Worm (Caenorhabditis elegans): ENCODE measurements around the gene cdkr-3.

DNA sequence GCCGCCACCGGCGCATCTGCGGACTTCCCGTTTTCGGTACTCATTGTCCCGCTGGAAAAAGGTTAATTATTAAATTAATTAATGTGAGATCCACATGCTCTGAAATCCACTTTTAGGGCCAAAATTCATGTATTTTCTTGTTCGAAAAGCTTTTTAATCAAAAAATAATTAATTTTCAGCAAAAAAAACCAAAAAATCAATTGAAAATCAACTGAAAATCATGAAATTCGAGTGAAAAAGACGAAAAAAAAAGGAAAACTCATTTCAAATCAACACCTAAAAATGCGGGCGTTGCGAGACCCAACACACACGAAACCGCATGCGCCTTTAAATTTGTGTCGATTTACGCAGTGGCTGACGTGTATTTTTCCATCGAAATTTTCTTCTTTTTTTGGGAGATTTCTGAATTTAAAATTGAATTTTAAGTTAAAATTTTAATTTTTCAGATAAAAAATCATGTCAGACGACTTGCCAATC lies at the start of gene cdkr-3, which contains the start of gene prmt-1:
- TF ChIP-seq flt-1 (GFP tag; IDR thresholded peaks at IDR 0.05) (no peak), pes-1 (GFP tag; IDR thresholded peaks at IDR 0.05) (no peak), hmbx-1 (tag; optimal IDR thresholded peaks at IDR 0.05) (no peak), ama-1 (optimal IDR thresholded peaks at IDR 0.05) (no peak), ets-7 (tag; optimal IDR thresholded peaks at IDR 0.05) (no peak), hmg-4 (GFP tag; optimal IDR thresholded peaks at IDR 0.05) (no peak), scrt-1 (GFP tag; IDR thresholded peaks at IDR 0.05) (no peak), tra-4 (tag; optimal IDR thresholded peaks at IDR 0.05) (no peak), sea-1 (GFP tag; conservative IDR thresholded peaks at IDR 0.05) (no peak), aly-1 (tag; optimal IDR thresholded peaks at IDR 0.05) (no peak), tbx-11 (GFP tag; IDR thresholded peaks at IDR 0.05) (no peak), hnd-1 (tag; optimal IDR thresholded peaks at IDR 0.05) (no peak), ceh-36 (tag; optimal IDR thresholded peaks at IDR 0.05) (no peak)
